Worm (Caenorhabditis elegans) whole organism, L4 larva: ENCODE results near the gene fbxa-100.

Source experiments
- F10B5.3 ChIP-seq: sonication (generic microtip); optimal IDR thresholded peaks from 2 replicates; lab custom pipeline; 2016; ENCODE audit warnings: mild to moderate bottlenecking, missing genetic modification characterization, missing compliant biosample characterization
- F26F4.8 ChIP-seq: fragments of 200-800 bp; sonication (Bioruptor generic); conservative IDR thresholded peaks from 2 replicates; pipeline ENCODE4 v1.3.6; 2022; ENCODE audit warnings: missing genetic modification characterization, missing compliant biosample characterization
- F37D6.2 ChIP-seq: sonication (generic microtip); optimal IDR thresholded peaks from 2 replicates; lab custom pipeline; 2016; ENCODE audit warnings: mild to moderate bottlenecking, missing genetic modification characterization, missing compliant biosample characterization
- T20F7.1 ChIP-seq: fragments of 200-800 bp; sonication (Bioruptor generic); optimal IDR thresholded peaks from 2 replicates; lab custom pipeline; 2018; ENCODE audit warnings: mild to moderate bottlenecking, missing genetic modification characterization, missing compliant biosample characterization
- T26A8.4 ChIP-seq: fragments of 200-800 bp; sonication (Bioruptor generic); IDR thresholded peaks from 2 replicates; pipeline ENCODE4 v1.3.6; 2022; ENCODE audit warnings: missing genetic modification characterization, missing compliant biosample characterization
- ZK337.2 ChIP-seq: fragments of 200-800 bp; sonication (Bioruptor generic); IDR thresholded peaks from 2 replicates; pipeline ENCODE4 v1.3.6; 2022; ENCODE audit warnings: missing genetic modification reagents, missing genetic modification characterization, missing compliant biosample characterization
- ZK546.5 ChIP-seq, 2 experiments: sonication (generic microtip); optimal IDR thresholded peaks; 2 replicates each; lab custom pipeline; 2017; ENCODE audit warnings: missing biosample characterization in 2 of 2, missing genetic modification characterization in 2 of 2
- ceh-20 ChIP-seq: fragments of 200-800 bp; sonication (Bioruptor generic); IDR thresholded peaks from 2 replicates; pipeline ENCODE4 v1.3.6; 2022; ENCODE audit warnings: missing genetic modification reagents, missing genetic modification characterization, missing compliant biosample characterization
- ceh-32 ChIP-seq: sonication (generic microtip); optimal IDR thresholded peaks from 2 replicates; lab custom pipeline; 2016; ENCODE audit warnings: mild to moderate bottlenecking, missing genetic modification characterization, missing compliant biosample characterization; ENCODE audit not compliant: poor library complexity
- ceh-44 ChIP-seq: fragments of 200-800 bp; sonication (Bioruptor generic); IDR thresholded peaks from 2 replicates; pipeline ENCODE4 v1.3.6; 2022; ENCODE audit warnings: missing genetic modification reagents, missing genetic modification characterization, missing compliant biosample characterization
- cey-2 ChIP-seq: sonication (generic microtip); optimal IDR thresholded peaks from 3 replicates; lab custom pipeline; 2017; ENCODE audit warnings: missing genetic modification characterization, mild to moderate bottlenecking, missing compliant biosample characterization, antibody characterized with exemption, borderline replicate concordance; ENCODE audit not compliant: insufficient read depth
- daf-16 ChIP-seq, 3 experiments: sonication (generic microtip); optimal IDR thresholded peaks; 2 replicates each; lab custom pipeline; 2016 to 2017; ENCODE audit warnings: missing genetic modification characterization in 3 of 3, missing genetic modification reagents in 3 of 3, mild to moderate bottlenecking in 2 of 3, missing compliant biosample characterization in 2 of 3, missing biosample characterization in 1 of 3, moderate library complexity in 1 of 3
- daf-19 ChIP-seq: fragments of 200-800 bp; sonication (Bioruptor generic); conservative IDR thresholded peaks from 2 replicates; pipeline ENCODE4 v1.3.6; 2022; ENCODE audit warnings: missing genetic modification characterization, missing compliant biosample characterization
- dmd-6 ChIP-seq: fragments of 200-800 bp; sonication (Bioruptor generic); IDR thresholded peaks from 2 replicates; pipeline ENCODE4 v1.3.6; 2022; ENCODE audit warnings: missing genetic modification reagents, missing genetic modification characterization, missing compliant biosample characterization
- dpl-1 ChIP-seq: fragments of 150-350 bp; optimal IDR thresholded peaks from 2 replicates; lab custom pipeline; 2014; ENCODE audit warnings: missing biosample characterization, missing genetic modification reagents, missing genetic modification characterization
- dve-1 ChIP-seq: sonication (generic microtip); optimal IDR thresholded peaks from 2 replicates; lab custom pipeline; 2017; ENCODE audit warnings: antibody characterized with exemption, mild to moderate bottlenecking, missing genetic modification characterization, missing compliant biosample characterization; ENCODE audit not compliant: insufficient read depth
- fkh-10 ChIP-seq: fragments of 150-350 bp; optimal IDR thresholded peaks from 2 replicates; lab custom pipeline; 2014; ENCODE audit warnings: missing biosample characterization, missing genetic modification reagents, missing genetic modification characterization
- hmg-1.1 ChIP-seq: fragments of 200-800 bp; sonication (Bioruptor generic); IDR thresholded peaks from 2 replicates; pipeline ENCODE4 v1.3.6; 2022; ENCODE audit warnings: missing genetic modification reagents, missing genetic modification characterization, missing compliant biosample characterization
- jun-1 ChIP-seq: fragments of 150-350 bp; optimal IDR thresholded peaks from 2 replicates; lab custom pipeline; 2014; ENCODE audit warnings: missing biosample characterization, missing genetic modification reagents, missing genetic modification characterization
- lin-29 ChIP-seq: fragments of 200-800 bp; sonication (Bioruptor generic); IDR thresholded peaks from 2 replicates; pipeline ENCODE4 v1.3.6; 2022; ENCODE audit warnings: missing genetic modification reagents, missing genetic modification characterization, missing compliant biosample characterization
- madf-5 ChIP-seq, 2 experiments: fragments of 200-800 bp; sonication (Bioruptor generic); IDR thresholded peaks; 2 replicates each; pipeline ENCODE4 v1.3.6; 2022; ENCODE audit warnings: missing compliant biosample characterization in 2 of 2, missing genetic modification characterization in 2 of 2
- mdl-1 ChIP-seq, 2 experiments: fragments of 150-350 bp in 1 of 2; sonication (generic microtip) in 1 of 2; optimal IDR thresholded peaks; 2 replicates each; lab custom pipeline; 2014 to 2017; ENCODE audit warnings: missing biosample characterization in 2 of 2, missing genetic modification characterization in 2 of 2
- mep-1 ChIP-seq: fragments of 150-350 bp; sonication (generic microtip); optimal IDR thresholded peaks from 3 replicates; lab custom pipeline; 2014; ENCODE audit warnings: missing biosample characterization, missing genetic modification characterization
- nhr-102 ChIP-seq: sonication (generic microtip); optimal IDR thresholded peaks from 2 replicates; lab custom pipeline; 2016; ENCODE audit warnings: mild to moderate bottlenecking, missing genetic modification characterization, moderate library complexity, missing compliant biosample characterization
- nhr-237 ChIP-seq: sonication (generic microtip); optimal IDR thresholded peaks from 2 replicates; lab custom pipeline; 2017; ENCODE audit warnings: missing biosample characterization, missing genetic modification characterization
- nhr-25 ChIP-seq: sonication (generic microtip); optimal IDR thresholded peaks from 2 replicates; lab custom pipeline; 2017; ENCODE audit warnings: missing genetic modification characterization, mild to moderate bottlenecking, missing compliant biosample characterization, antibody characterized with exemption, moderate library complexity, borderline replicate concordance; ENCODE audit not compliant: insufficient read depth
- nhr-28 ChIP-seq: fragments of 150-350 bp; optimal IDR thresholded peaks from 2 replicates; lab custom pipeline; 2014; ENCODE audit warnings: missing biosample characterization, missing genetic modification characterization
- nhr-41 ChIP-seq: fragments of 200-800 bp; sonication (Bioruptor generic); IDR thresholded peaks from 2 replicates; pipeline ENCODE4 v1.3.6; 2022; ENCODE audit warnings: missing genetic modification reagents, missing genetic modification characterization, missing compliant biosample characterization
- nhr-48 ChIP-seq: sonication (generic microtip); optimal IDR thresholded peaks from 2 replicates; lab custom pipeline; 2016; ENCODE audit warnings: mild to moderate bottlenecking, missing genetic modification characterization, missing compliant biosample characterization
- nhr-6 ChIP-seq: fragments of 150-350 bp; optimal IDR thresholded peaks from 2 replicates; lab custom pipeline; 2014; ENCODE audit warnings: missing biosample characterization, missing genetic modification characterization
- nhr-76 ChIP-seq: fragments of 150-350 bp; optimal IDR thresholded peaks from 2 replicates; lab custom pipeline; 2014; ENCODE audit warnings: missing biosample characterization, missing genetic modification characterization
- pha-4 ChIP-seq, 2 experiments: fragments of 150-350 bp in 1 of 2; fragments of 200-800 bp in 1 of 2; sonication (Bioruptor generic) in 1 of 2; IDR thresholded peaks in 1 of 2; optimal IDR thresholded peaks in 1 of 2; 2 replicates each; pipeline versions ENCODE4 v1.3.6 to Lab custom; 2014 to 2022; ENCODE audit warnings: missing genetic modification characterization in 2 of 2, missing genetic modification reagents in 2 of 2, missing biosample characterization in 1 of 2, missing compliant biosample characterization in 1 of 2
- php-3 ChIP-seq: fragments of 200-800 bp; sonication (Bioruptor generic); IDR thresholded peaks from 2 replicates; pipeline ENCODE4 v1.3.6; 2022; ENCODE audit warnings: missing genetic modification reagents, missing genetic modification characterization, missing compliant biosample characterization
- rbr-2 ChIP-seq: sonication (generic microtip); optimal IDR thresholded peaks from 2 replicates; lab custom pipeline; 2016; ENCODE audit warnings: missing genotype, missing genetic modification characterization, missing compliant biosample characterization
- skn-1 ChIP-seq: fragments of 150-350 bp; optimal IDR thresholded peaks from 2 replicates; lab custom pipeline; 2014; ENCODE audit warnings: missing biosample characterization, missing genetic modification characterization
- tra-1 ChIP-seq: fragments of 200-800 bp; sonication (Bioruptor generic); IDR thresholded peaks from 2 replicates; pipeline ENCODE4 v1.3.6; 2022; ENCODE audit warnings: missing genetic modification reagents, missing genetic modification characterization, missing compliant biosample characterization
- unc-62 ChIP-seq, 3 experiments: fragments of 150-350 bp in 1 of 3; sonication (generic microtip); optimal IDR thresholded peaks in 2 of 3; peaks in 1 of 3; 1 replicate in 1 of 3; 2 replicates in 2 of 3; lab custom pipeline; 2014 to 2017; ENCODE audit warnings: missing biosample characterization in 3 of 3, missing genetic modification characterization in 3 of 3, missing genetic modification reagents in 3 of 3, missing genotype in 1 of 3
- zip-11 ChIP-seq: fragments of 200-800 bp; sonication (Bioruptor generic); IDR thresholded peaks from 2 replicates; pipeline ENCODE4 v1.3.6; 2022; ENCODE audit warnings: missing genetic modification characterization, missing compliant biosample characterization

fbxa-100 gene

DNA sequence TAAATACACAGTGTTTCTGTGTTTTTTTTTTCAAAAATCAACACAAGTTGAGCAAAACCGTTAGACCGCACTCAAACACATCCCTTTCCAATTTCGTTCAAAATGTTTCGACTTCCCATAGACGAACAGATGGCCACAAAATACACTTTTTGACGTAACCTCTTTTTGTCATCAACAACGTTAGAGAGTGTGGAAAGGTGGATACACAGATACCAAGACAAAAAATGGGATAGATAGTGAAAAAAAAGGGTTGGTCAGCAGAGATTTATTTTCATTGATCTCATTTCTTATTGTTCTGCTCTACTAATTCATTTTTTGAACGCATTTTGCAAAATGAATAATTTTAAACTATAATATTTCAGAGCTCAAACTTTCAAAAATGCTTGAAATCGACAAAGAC is 33.0 kb upstream of the fbxa-100 start:
- TF ChIP-seq daf-16 (GFP tag; optimal IDR thresholded peaks at IDR 0.05; lab: Kevin White, UChicago) (no peak), daf-16 (tag; optimal IDR thresholded peaks at IDR 0.05; lab: Kevin White, UChicago) (peak; percentile 66), skn-1 (tag; lab: Kevin White, UChicago) (no peak), nhr-41 (GFP tag; lab: Robert Waterston, UW) (no peak), hmg-1.1 (no peak), nhr-102 (tag; lab: Kevin White, UChicago) (no peak), dve-1 (tag; lab: Kevin White, UChicago) (peak; percentile 11), F10B5.3 (tag; lab: Kevin White, UChicago) (no peak), mep-1 (no peak), zip-11 (GFP tag; lab: Robert Waterston, UW) (no peak), nhr-28 (tag; lab: Kevin White, UChicago) (peak; percentile 97), nhr-6 (tag; lab: Kevin White, UChicago) (no peak), unc-62 (GFP tag; optimal IDR thresholded peaks at IDR 0.05 in 1 of 2; lab: Kevin White, UChicago) (peak in 1 of 2 experiments; percentile 94), unc-62 (tag; optimal IDR thresholded peaks at IDR 0.05; lab: Kevin White, UChicago) (no peak), ZK337.2 (GFP tag; lab: Robert Waterston, UW) (no peak), nhr-237 (tag; lab: Kevin White, UChicago) (no peak), ceh-20 (no peak), nhr-25 (tag; lab: Kevin White, UChicago) (no peak), fkh-10 (GFP tag; lab: Kevin White, UChicago) (no peak), tra-1 (GFP tag; lab: Robert Waterston, UW) (no peak), T26A8.4 (no peak), T20F7.1 (GFP tag; lab: Kevin White, UChicago) (no peak)

DNA sequence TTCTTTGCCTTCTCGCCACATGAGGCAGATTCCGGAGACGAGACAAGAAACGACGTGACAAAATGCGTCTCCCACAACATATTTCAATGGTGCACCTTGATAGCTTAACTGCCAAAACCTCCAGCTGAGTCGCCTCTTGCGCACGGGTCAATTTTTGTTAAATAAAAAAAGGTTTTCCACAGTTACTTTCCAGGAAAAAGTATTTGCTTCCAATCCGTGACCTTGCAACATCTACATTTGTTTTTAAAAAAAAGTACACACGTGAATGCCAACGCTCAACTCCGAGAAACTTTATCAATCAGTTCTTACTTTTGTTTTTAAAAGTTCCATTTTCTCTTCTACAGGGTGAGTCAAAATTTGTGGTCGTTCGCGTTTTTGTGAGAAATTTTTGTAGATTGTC is 32.4 kb upstream of the fbxa-100 start, which contains the start of gene F22B8.7:
Gene F22B8.7 (plus strand): TSS at position 301 of the 400 bp plus-strand sequence.
- no peak for TF ChIP-seq madf-5 (GFP tag; IDR thresholded peaks at IDR 0.05; lab: Robert Waterston, UW)

ce11 chrV:16090685-16091084 is 28.8 kb upstream of the fbxa-100 start, which contains the start of gene F22B8.3:
TSS of gene F22B8.3 (plus strand) at chrV:16090985.
- TF ChIP-seq cey-2 (tag; lab: Kevin White, UChicago) (no peak), F26F4.8 (GFP tag; lab: Robert Waterston, UW) (no peak), unc-62 (GFP tag; optimal IDR thresholded peaks at IDR 0.05 in 1 of 2; lab: Kevin White, UChicago) (peak in 1 of 2 experiments; percentile 48), unc-62 (tag; optimal IDR thresholded peaks at IDR 0.05; lab: Kevin White, UChicago) (no peak)

- TF ChIP-seq pha-4 (GFP tag; IDR thresholded peaks at IDR 0.05; lab: Robert Waterston, UW) (no peak), pha-4 (tag; optimal IDR thresholded peaks at IDR 0.05; lab: Kevin White, UChicago) (peak; percentile 7), php-3 (GFP tag; lab: Robert Waterston, UW) (0 out of 2 replicates have a peak, but pooled peaks have one; percentile 27), nhr-76 (tag; lab: Kevin White, UChicago) (no peak), dve-1 (tag; lab: Kevin White, UChicago) (peak; percentile 27), daf-16 (GFP tag; optimal IDR thresholded peaks at IDR 0.05; lab: Kevin White, UChicago) (no peak), daf-16 (tag; optimal IDR thresholded peaks at IDR 0.05; lab: Kevin White, UChicago) (peak; percentile 86), nhr-28 (tag; lab: Kevin White, UChicago) (peak; percentile 87), ZK546.5 (tag; optimal IDR thresholded peaks at IDR 0.05; lab: Kevin White, UChicago) (no peak)
Measured at ce11 chrV:16080678-16081077, 18.8 kb upstream of the fbxa-100 start.

- TF ChIP-seq F37D6.2 (tag; lab: Kevin White, UChicago) (no peak), unc-62 (GFP tag; optimal IDR thresholded peaks at IDR 0.05 in 1 of 2; lab: Kevin White, UChicago) (peak in 1 of 2 experiments; percentile 0), unc-62 (tag; optimal IDR thresholded peaks at IDR 0.05; lab: Kevin White, UChicago) (no peak), ZK337.2 (GFP tag; lab: Robert Waterston, UW) (no peak), zip-11 (GFP tag; lab: Robert Waterston, UW) (no peak), nhr-76 (tag; lab: Kevin White, UChicago) (no peak), ceh-20 (no peak), mdl-1 (tag; optimal IDR thresholded peaks at IDR 0.05; lab: Kevin White, UChicago) (no peak), ceh-44 (GFP tag; lab: Robert Waterston, UW) (no peak), nhr-102 (tag; lab: Kevin White, UChicago) (no peak), dve-1 (tag; lab: Kevin White, UChicago) (peak; percentile 41), rbr-2 (no peak), nhr-48 (tag; lab: Kevin White, UChicago) (peak; percentile 14), ceh-32 (tag; lab: Kevin White, UChicago) (no peak), dpl-1 (GFP tag; lab: Kevin White, UChicago) (no peak), dmd-6 (GFP tag; lab: Robert Waterston, UW) (peak; percentile 76), pha-4 (GFP tag; IDR thresholded peaks at IDR 0.05; lab: Robert Waterston, UW) (no peak), pha-4 (tag; optimal IDR thresholded peaks at IDR 0.05; lab: Kevin White, UChicago) (no peak), lin-29 (GFP tag; lab: Robert Waterston, UW) (no peak), jun-1 (no peak), php-3 (GFP tag; lab: Robert Waterston, UW) (peak; percentile 68; the same call in 1 of the 2 replicates), daf-19 (no peak)
Measured at ce11 chrV:16080039-16080438, 18.1 kb upstream of the fbxa-100 start.
